Worm (Caenorhabditis elegans) whole organism, late embryonic: ENCODE results near the gene R107.5.

ENCODE experiments used
- C38D4.7 ChIP-seq: fragments of 200-800 bp; sonication (Bioruptor generic); optimal IDR thresholded peaks from 2 replicates; lab custom pipeline; 2018; ENCODE audit warnings: mild to moderate bottlenecking, missing genetic modification characterization, moderate library complexity, missing compliant biosample characterization
- ama-1 ChIP-seq: fragments of 150-350 bp; optimal IDR thresholded peaks from 2 replicates; lab custom pipeline; 2014
- unc-55 ChIP-seq: sonication (generic microtip); optimal IDR thresholded peaks from 2 replicates; lab custom pipeline; 2017; ENCODE audit warnings: missing biosample characterization, missing genetic modification reagents, missing genetic modification characterization

DNA sequence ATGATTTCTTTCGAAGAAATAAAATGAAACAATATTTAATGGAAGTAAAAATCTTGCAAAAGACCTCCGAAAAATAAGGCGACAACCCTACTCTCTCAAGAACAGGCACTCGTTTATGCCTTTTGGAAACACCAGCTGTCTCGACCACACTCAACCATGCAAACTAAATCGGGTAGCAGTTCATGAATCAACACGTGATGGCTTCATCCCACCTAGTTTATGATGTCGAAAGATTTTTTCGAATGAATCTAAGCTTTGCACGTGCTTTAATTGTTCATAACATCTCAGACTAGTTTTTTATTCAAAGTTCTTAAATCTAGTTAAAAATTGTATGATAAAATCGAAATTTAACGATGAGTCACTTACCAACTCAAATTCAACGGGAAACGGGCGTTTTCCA lies 327 bp downstream of the R107.5 start:
- TF ChIP-seq C38D4.7 (GFP tag; lab: Kevin White, UChicago) (no peak), unc-55 (GFP tag; lab: Kevin White, UChicago) (no peak), ama-1 (lab: Kevin White, UChicago) (peak; percentile 9)
